Fruit fly (Drosophila melanogaster): ENCODE data around the gene CG4194.
A peak's percentile ranks its signal among the peaks of the same experiment; 100 is the strongest.

The CG4194 gene

dm6 chrX:2036800-2037488 lies 31.4 kb upstream of the CG4194 start:
- TF ChIP-seq Lpt (GFP tag; optimal IDR thresholded peaks at IDR 0.05) (peak; percentile 24), CG3032 (tag; optimal IDR thresholded peaks at IDR 0.05) (no peak), Sox14 (GFP tag; optimal IDR thresholded peaks at IDR 0.05) (peak; percentile 28), CG1621 (tag; optimal IDR thresholded peaks at IDR 0.05) (no peak), Met (GFP tag; optimal IDR thresholded peaks at IDR 0.05) (peak; percentile 53), Hr39 (GFP tag; optimal IDR thresholded peaks at IDR 0.05) (peak; percentile 28), CG4318 (GFP tag; optimal IDR thresholded peaks at IDR 0.05) (peak; percentile 47), Hr4 (GFP tag; optimal IDR thresholded peaks at IDR 0.05) (peak; percentile 59), Smox (GFP tag; optimal IDR thresholded peaks at IDR 0.05) (peak; percentile 0), CG31627 (GFP tag; optimal IDR thresholded peaks at IDR 0.05) (peak; percentile 44), CG3919 (GFP tag; optimal IDR thresholded peaks at IDR 0.05) (peak; percentile 29), topi (GFP tag; optimal IDR thresholded peaks at IDR 0.05) (peak; percentile 40), Eip75B (GFP tag; optimal IDR thresholded peaks at IDR 0.05) (peak; percentile 29), CG15336 (GFP tag; IDR thresholded peaks at IDR 0.05) (peak; percentile 24; the same call in 1 of the 2 replicates), fd59A (GFP tag; optimal IDR thresholded peaks at IDR 0.05) (no peak), CG34406 (GFP tag; optimal IDR thresholded peaks at IDR 0.05) (peak; percentile 3), achi (GFP tag; optimal IDR thresholded peaks at IDR 0.05) (peak; percentile 8), Blimp-1 (GFP tag; optimal IDR thresholded peaks at IDR 0.05) (peak; percentile 7), CG8119 (GFP tag; IDR thresholded peaks at IDR 0.05) (peak; percentile 38; the same call in 1 of the 3 replicates), CG6808 (GFP tag; optimal IDR thresholded peaks at IDR 0.05) (peak; percentile 15), cyc (GFP tag; optimal IDR thresholded peaks at IDR 0.05) (peak; percentile 21), CG6276 (GFP tag; optimal IDR thresholded peaks at IDR 0.05) (peak; percentile 42), CG8632 (GFP tag; optimal IDR thresholded peaks at IDR 0.05) (no peak), Ets21C (GFP tag; optimal IDR thresholded peaks at IDR 0.05) (peak; percentile 14), Sox102F (GFP tag; optimal IDR thresholded peaks at IDR 0.05) (peak; percentile 18), esn (GFP tag; optimal IDR thresholded peaks at IDR 0.05) (peak; percentile 61), acj6 (GFP tag; optimal IDR thresholded peaks at IDR 0.05) (peak; percentile 19), CG32006 (GFP tag; optimal IDR thresholded peaks at IDR 0.05) (peak; percentile 72), CG6854 (GFP tag; optimal IDR thresholded peaks at IDR 0.05) (peak; percentile 38), Eip78C (GFP tag) (peak; percentile 81), svp (GFP tag) (peak; percentile 68), Sox15 (GFP tag; optimal IDR thresholded peaks at IDR 0.05) (no peak), CG11902 (GFP tag; optimal IDR thresholded peaks at IDR 0.05) (no peak), OdsH (GFP tag; optimal IDR thresholded peaks at IDR 0.05) (peak; percentile 34), Hr38 (GFP tag; optimal IDR thresholded peaks at IDR 0.05) (no peak), pdm3 (GFP tag; optimal IDR thresholded peaks at IDR 0.05) (peak; percentile 23), lz (GFP tag; optimal IDR thresholded peaks at IDR 0.05) (peak; percentile 54), dac (GFP tag; optimal IDR thresholded peaks at IDR 0.05) (no peak), spab (GFP tag; optimal IDR thresholded peaks at IDR 0.05) (no peak), vri (GFP tag; optimal IDR thresholded peaks at IDR 0.05) (no peak)

DNA sequence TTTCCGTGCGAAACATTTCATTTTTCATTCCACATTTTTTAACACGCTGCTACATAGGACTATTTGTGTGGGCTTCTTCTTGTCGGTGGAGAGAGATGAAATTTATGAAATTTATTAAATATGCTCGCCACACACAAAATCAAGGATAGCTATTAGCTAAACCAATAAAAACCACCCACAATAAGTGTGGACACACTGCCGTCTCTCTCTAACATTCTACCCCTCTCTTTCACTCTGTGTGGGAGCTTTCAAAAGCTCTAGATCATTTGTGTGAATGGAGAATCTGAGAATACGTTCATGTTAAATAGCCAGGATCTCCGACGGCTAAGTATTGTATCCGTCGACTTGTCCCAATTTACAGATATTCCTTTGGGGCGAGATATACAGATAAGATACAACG lies 30.8 kb upstream of the CG4194 start:
- TF ChIP-seq Smox (GFP tag; optimal IDR thresholded peaks at IDR 0.05), result no peak
- no peak for TF ChIP-seq pdm3 (GFP tag; optimal IDR thresholded peaks at IDR 0.05)
- TF ChIP-seq CG6792 (GFP tag; optimal IDR thresholded peaks at IDR 0.05), result no peak
- TF ChIP-seq dac (GFP tag; optimal IDR thresholded peaks at IDR 0.05), result no peak
- no peak for TF ChIP-seq acj6 (GFP tag; optimal IDR thresholded peaks at IDR 0.05)
- TF ChIP-seq achi (GFP tag; optimal IDR thresholded peaks at IDR 0.05), result no peak
- TF ChIP-seq CG8319 (GFP tag; optimal IDR thresholded peaks at IDR 0.05), result no peak
- no peak for TF ChIP-seq net (GFP tag; optimal IDR thresholded peaks at IDR 0.05)
- TF ChIP-seq CG6808 (GFP tag; optimal IDR thresholded peaks at IDR 0.05), result no peak
- TF ChIP-seq esn (GFP tag; optimal IDR thresholded peaks at IDR 0.05), result no peak
- TF ChIP-seq Sox14 (GFP tag; optimal IDR thresholded peaks at IDR 0.05), result no peak
- TF ChIP-seq Hr38 (GFP tag; optimal IDR thresholded peaks at IDR 0.05), result no peak
- TF ChIP-seq CG11902 (GFP tag; optimal IDR thresholded peaks at IDR 0.05), result no peak
- TF ChIP-seq vri (GFP tag; optimal IDR thresholded peaks at IDR 0.05), result no peak
- TF ChIP-seq Met (GFP tag; optimal IDR thresholded peaks at IDR 0.05), result no peak
- no peak for TF ChIP-seq Blimp-1 (GFP tag; optimal IDR thresholded peaks at IDR 0.05)
- no peak for TF ChIP-seq CG9139 (GFP tag; optimal IDR thresholded peaks at IDR 0.05)

Measured in whole organism, prepupa.